Fruit fly (Drosophila melanogaster): ENCODE measurements around the gene comm.

The comm gene

dm6 chr3L:15761918-15762317, 33.7 kb upstream of the comm start (continued):
- TF ChIP-seq Hr38 (GFP tag; optimal IDR thresholded peaks at IDR 0.05) = no peak
- TF ChIP-seq Hr39 (GFP tag; optimal IDR thresholded peaks at IDR 0.05) = no peak
- TF ChIP-seq CG34406 (GFP tag; optimal IDR thresholded peaks at IDR 0.05) = no peak
- no peak for TF ChIP-seq Eip93F (GFP tag; optimal IDR thresholded peaks at IDR 0.05)
- TF ChIP-seq esn (GFP tag; optimal IDR thresholded peaks at IDR 0.05) = peak; percentile 60
- TF ChIP-seq achi (GFP tag; optimal IDR thresholded peaks at IDR 0.05) = no peak
- TF ChIP-seq lz (GFP tag; optimal IDR thresholded peaks at IDR 0.05) = no peak
- no peak for TF ChIP-seq Met (GFP tag; optimal IDR thresholded peaks at IDR 0.05)
- TF ChIP-seq CG4318 (GFP tag; optimal IDR thresholded peaks at IDR 0.05) = no peak
- TF ChIP-seq CG32006 (GFP tag; optimal IDR thresholded peaks at IDR 0.05) = no peak
- TF ChIP-seq Sox15 (GFP tag; optimal IDR thresholded peaks at IDR 0.05) = no peak
- TF ChIP-seq CG8632 (GFP tag; optimal IDR thresholded peaks at IDR 0.05) = no peak
- TF ChIP-seq CG9139 (GFP tag; optimal IDR thresholded peaks at IDR 0.05) = no peak
- TF ChIP-seq CG11902 (GFP tag; optimal IDR thresholded peaks at IDR 0.05) = no peak
- TF ChIP-seq Lpt (GFP tag; optimal IDR thresholded peaks at IDR 0.05) = no peak
- TF ChIP-seq CG31627 (GFP tag; optimal IDR thresholded peaks at IDR 0.05) = peak; percentile 4
- no peak for TF ChIP-seq CG10669 (GFP tag; optimal IDR thresholded peaks at IDR 0.05)
- TF ChIP-seq dsx (GFP tag; optimal IDR thresholded peaks at IDR 0.05; ENCODE audit: poor library complexity, severe bottlenecking) = no peak
- no peak for TF ChIP-seq CG6276 (GFP tag; optimal IDR thresholded peaks at IDR 0.05)

- TF ChIP-seq svp (GFP tag) (peak; percentile 43), ss (GFP tag; optimal IDR thresholded peaks at IDR 0.05) (no peak), CG6163 (GFP tag; IDR thresholded peaks at IDR 0.05) (0 out of 3 replicates have a peak, but pooled peaks have one; percentile 9)
Measured at dm6 chr3L:15760467-15760866, 32.2 kb upstream of the comm start.

- TF ChIP-seq CG32006 (GFP tag; optimal IDR thresholded peaks at IDR 0.05) (no peak), fkh (GFP tag; optimal IDR thresholded peaks at IDR 0.05) (peak; percentile 6), CG34406 (GFP tag; optimal IDR thresholded peaks at IDR 0.05) (no peak)
Measured at dm6 chr3L:15758668-15759067, 30.4 kb upstream of the comm start.

dm6 chr3L:15757851-15758250, 29.6 kb upstream of the comm start:
- peak; percentile 65 for TF ChIP-seq fkh (GFP tag; optimal IDR thresholded peaks at IDR 0.05)
- TF ChIP-seq CG32006 (GFP tag; optimal IDR thresholded peaks at IDR 0.05) = no peak

dm6 chr3L:15755114-15755513, 26.9 kb upstream of the comm start:
- TF ChIP-seq CG6854 (GFP tag; optimal IDR thresholded peaks at IDR 0.05) = no peak
- TF ChIP-seq CG15336 (GFP tag; IDR thresholded peaks at IDR 0.05) = no peak
- TF ChIP-seq lz (GFP tag; optimal IDR thresholded peaks at IDR 0.05) = no peak
- TF ChIP-seq esn (GFP tag; optimal IDR thresholded peaks at IDR 0.05) = no peak
- TF ChIP-seq spab (GFP tag; optimal IDR thresholded peaks at IDR 0.05) = no peak
- peak; percentile 36 for TF ChIP-seq fkh (GFP tag; optimal IDR thresholded peaks at IDR 0.05)

- TF ChIP-seq Eip93F (GFP tag; optimal IDR thresholded peaks at IDR 0.05) = no peak
- TF ChIP-seq Gug (GFP tag; IDR thresholded peaks at IDR 0.05) = no peak
- no peak for TF ChIP-seq CG8319 (GFP tag; optimal IDR thresholded peaks at IDR 0.05)
- no peak for TF ChIP-seq lz (GFP tag; optimal IDR thresholded peaks at IDR 0.05)
- TF ChIP-seq CG8119 (GFP tag; IDR thresholded peaks at IDR 0.05) = peak; percentile 29; the same call in 1 of the 3 replicates
- TF ChIP-seq CG3032 (tag; optimal IDR thresholded peaks at IDR 0.05) = no peak
- no peak for TF ChIP-seq fkh (GFP tag; optimal IDR thresholded peaks at IDR 0.05)
- TF ChIP-seq Eip78C (GFP tag) = peak; percentile 49
- TF ChIP-seq Hr38 (GFP tag; optimal IDR thresholded peaks at IDR 0.05) = no peak
- no peak for TF ChIP-seq cyc (GFP tag; optimal IDR thresholded peaks at IDR 0.05)
- no peak for TF ChIP-seq Sox102F (GFP tag; optimal IDR thresholded peaks at IDR 0.05)
- TF ChIP-seq CG32006 (GFP tag; optimal IDR thresholded peaks at IDR 0.05) = no peak
- TF ChIP-seq esn (GFP tag; optimal IDR thresholded peaks at IDR 0.05) = no peak
- no peak for TF ChIP-seq Blimp-1 (GFP tag; optimal IDR thresholded peaks at IDR 0.05)
- TF ChIP-seq CG34406 (GFP tag; optimal IDR thresholded peaks at IDR 0.05) = peak; percentile 3
- no peak for TF ChIP-seq Ets21C (GFP tag; optimal IDR thresholded peaks at IDR 0.05)
- no peak for TF ChIP-seq acj6 (GFP tag; optimal IDR thresholded peaks at IDR 0.05)
- TF ChIP-seq CG16779 (tag; optimal IDR thresholded peaks at IDR 0.05) = no peak
- TF ChIP-seq CG11902 (GFP tag; optimal IDR thresholded peaks at IDR 0.05) = no peak
- TF ChIP-seq CG6163 (GFP tag; IDR thresholded peaks at IDR 0.05) = peak; percentile 63; the same call in 2 of the 3 replicates
- no peak for TF ChIP-seq CG31627 (GFP tag; optimal IDR thresholded peaks at IDR 0.05)
- TF ChIP-seq Smox (GFP tag; optimal IDR thresholded peaks at IDR 0.05) = no peak
- no peak for TF ChIP-seq vri (GFP tag; optimal IDR thresholded peaks at IDR 0.05)
- TF ChIP-seq net (GFP tag; optimal IDR thresholded peaks at IDR 0.05) = no peak
- TF ChIP-seq CG10669 (GFP tag; optimal IDR thresholded peaks at IDR 0.05) = no peak
- TF ChIP-seq CG10631 (GFP tag; optimal IDR thresholded peaks at IDR 0.05) = no peak
Measured at dm6 chr3L:15752786-15753185, 24.6 kb upstream of the comm start.
